Worm (Caenorhabditis elegans) whole organism, L2 larva: ENCODE results near the gene F01D5.5.

Experiments used
- C34F6.9 ChIP-seq: fragments of 150-350 bp; optimal IDR thresholded peaks from 2 replicates; lab custom pipeline; 2014; ENCODE audit warnings: missing biosample characterization, missing genetic modification characterization
- F13H6.1 ChIP-seq: sonication (generic microtip); optimal IDR thresholded peaks from 2 replicates; lab custom pipeline; 2016; ENCODE audit warnings: missing genetic modification characterization, missing compliant biosample characterization
- R02D3.7 ChIP-seq: fragments of 150-350 bp; optimal IDR thresholded peaks from 2 replicates; lab custom pipeline; 2014; ENCODE audit warnings: missing biosample characterization, missing genetic modification characterization
- alr-1 ChIP-seq: fragments of 150-350 bp; optimal IDR thresholded peaks from 2 replicates; lab custom pipeline; 2014; ENCODE audit warnings: missing biosample characterization, missing genetic modification characterization
- blmp-1 ChIP-seq: sonication (generic microtip); optimal IDR thresholded peaks from 2 replicates; lab custom pipeline; 2017; ENCODE audit warnings: missing genetic modification characterization, mild to moderate bottlenecking, missing compliant biosample characterization, antibody characterized with exemption, moderate library complexity; ENCODE audit not compliant: insufficient read depth
- ceh-16 ChIP-seq: fragments of 150-350 bp; optimal IDR thresholded peaks from 2 replicates; lab custom pipeline; 2014; ENCODE audit warnings: missing biosample characterization, missing genetic modification characterization
- crh-2 ChIP-seq: sonication (generic microtip); optimal IDR thresholded peaks from 2 replicates; lab custom pipeline; 2017; ENCODE audit warnings: missing biosample characterization, missing genetic modification characterization
- egl-27 ChIP-seq: sonication (generic microtip); optimal IDR thresholded peaks from 3 replicates; lab custom pipeline; 2017; ENCODE audit warnings: missing biosample characterization, missing genetic modification reagents, missing genetic modification characterization
- elt-1 ChIP-seq: fragments of 150-350 bp; optimal IDR thresholded peaks from 2 replicates; lab custom pipeline; 2014; ENCODE audit warnings: missing biosample characterization, missing genetic modification characterization
- elt-3 ChIP-seq: sonication (generic microtip); optimal IDR thresholded peaks from 2 replicates; lab custom pipeline; 2017; ENCODE audit warnings: missing biosample characterization, missing genetic modification characterization
- fos-1 ChIP-seq: fragments of 150-350 bp; optimal IDR thresholded peaks from 2 replicates; lab custom pipeline; 2014; ENCODE audit warnings: missing biosample characterization, missing genetic modification characterization
- gmeb-1 ChIP-seq: fragments of 150-350 bp; optimal IDR thresholded peaks from 2 replicates; lab custom pipeline; 2014; ENCODE audit warnings: missing biosample characterization, missing genetic modification characterization
- lin-11 ChIP-seq: fragments of 150-350 bp; sonication (generic microtip); optimal IDR thresholded peaks from 2 replicates; lab custom pipeline; 2014; ENCODE audit warnings: missing biosample characterization, missing genetic modification characterization, inconsistent platforms, mixed read lengths
- lin-13 ChIP-seq: fragments of 150-350 bp; optimal IDR thresholded peaks from 2 replicates; lab custom pipeline; 2014; ENCODE audit warnings: missing biosample characterization, missing genetic modification reagents, missing genetic modification characterization
- lsy-2 ChIP-seq, 2 experiments: fragments of 150-350 bp in 1 of 2; sonication (generic microtip) in 1 of 2; optimal IDR thresholded peaks; 2 replicates each; lab custom pipeline; 2014 to 2017; ENCODE audit warnings: missing biosample characterization in 2 of 2, missing genetic modification characterization in 2 of 2
- mab-5 ChIP-seq: fragments of 150-350 bp; optimal IDR thresholded peaks from 2 replicates; lab custom pipeline; 2014; ENCODE audit warnings: missing biosample characterization, missing genetic modification characterization
- mbf-1 ChIP-seq: sonication (generic microtip); optimal IDR thresholded peaks from 2 replicates; lab custom pipeline; 2017; ENCODE audit warnings: missing biosample characterization, missing genetic modification characterization
- nhr-10 ChIP-seq: sonication (generic microtip); optimal IDR thresholded peaks from 2 replicates; lab custom pipeline; 2017; ENCODE audit warnings: missing biosample characterization, missing genetic modification characterization
- nhr-11 ChIP-seq: fragments of 150-350 bp; optimal IDR thresholded peaks from 2 replicates; lab custom pipeline; 2014; ENCODE audit warnings: missing biosample characterization, missing genetic modification characterization
- nhr-12 ChIP-seq: fragments of 150-350 bp; optimal IDR thresholded peaks from 2 replicates; lab custom pipeline; 2014; ENCODE audit warnings: missing biosample characterization, missing genetic modification characterization
- nhr-129 ChIP-seq: fragments of 150-350 bp; optimal IDR thresholded peaks from 2 replicates; lab custom pipeline; 2014; ENCODE audit warnings: missing biosample characterization, missing genetic modification characterization
- nhr-23 ChIP-seq: fragments of 150-350 bp; optimal IDR thresholded peaks from 2 replicates; lab custom pipeline; 2014; ENCODE audit warnings: missing biosample characterization, missing genetic modification reagents, missing genetic modification characterization
- nhr-237 ChIP-seq: fragments of 150-350 bp; optimal IDR thresholded peaks from 2 replicates; lab custom pipeline; 2014; ENCODE audit warnings: missing biosample characterization, missing genetic modification characterization
- nhr-25 ChIP-seq: fragments of 150-350 bp; sonication (generic microtip); optimal IDR thresholded peaks from 3 replicates; lab custom pipeline; 2014; ENCODE audit warnings: missing biosample characterization, missing genetic modification characterization
- nhr-6 ChIP-seq: fragments of 150-350 bp; optimal IDR thresholded peaks from 2 replicates; lab custom pipeline; 2014; ENCODE audit warnings: missing biosample characterization, missing genetic modification characterization
- peb-1 ChIP-seq: fragments of 150-350 bp; optimal IDR thresholded peaks from 2 replicates; lab custom pipeline; 2014; ENCODE audit warnings: missing biosample characterization, missing genetic modification characterization
- sem-4 ChIP-seq: fragments of 150-350 bp; optimal IDR thresholded peaks from 2 replicates; lab custom pipeline; 2014; ENCODE audit warnings: missing biosample characterization, missing genetic modification reagents, missing genetic modification characterization
- skn-1 ChIP-seq: sonication (generic microtip); optimal IDR thresholded peaks from 2 replicates; lab custom pipeline; 2017; ENCODE audit warnings: missing biosample characterization, missing genetic modification characterization
- sma-3 ChIP-seq: sonication (generic microtip); optimal IDR thresholded peaks from 2 replicates; lab custom pipeline; 2016; ENCODE audit warnings: missing genetic modification reagents, missing genetic modification characterization, missing compliant biosample characterization
- sma-9 ChIP-seq, 2 experiments: fragments of 150-350 bp in 1 of 2; sonication (generic microtip) in 1 of 2; optimal IDR thresholded peaks; 2 replicates each; lab custom pipeline; 2014 to 2016; ENCODE audit warnings: missing genetic modification characterization in 2 of 2, mild to moderate bottlenecking in 1 of 2, missing biosample characterization in 1 of 2, missing compliant biosample characterization in 1 of 2, missing genetic modification reagents in 1 of 2, moderate library complexity in 1 of 2
- snpc-4 ChIP-seq: fragments of 150-350 bp; optimal IDR thresholded peaks from 2 replicates; lab custom pipeline; 2014; ENCODE audit warnings: missing biosample characterization, missing genetic modification characterization
- unc-55 ChIP-seq: fragments of 150-350 bp; sonication (generic microtip); optimal IDR thresholded peaks from 3 replicates; lab custom pipeline; 2014; ENCODE audit warnings: missing biosample characterization, missing genetic modification reagents, missing genetic modification characterization
- unc-62 ChIP-seq: fragments of 150-350 bp; optimal IDR thresholded peaks from 2 replicates; lab custom pipeline; 2014; ENCODE audit warnings: missing biosample characterization, missing genetic modification reagents, missing genetic modification characterization
- zag-1 ChIP-seq: fragments of 150-350 bp; optimal IDR thresholded peaks from 2 replicates; lab custom pipeline; 2014; ENCODE audit warnings: missing biosample characterization, missing genetic modification characterization
- ztf-1 ChIP-seq: fragments of 200-800 bp; sonication (Bioruptor generic); conservative IDR thresholded peaks from 2 replicates; pipeline ENCODE4 v1.3.6; 2022; ENCODE audit warnings: missing genetic modification characterization, missing compliant biosample characterization
- ztf-4 ChIP-seq: fragments of 150-350 bp; optimal IDR thresholded peaks from 2 replicates; lab custom pipeline; 2014; ENCODE audit warnings: missing biosample characterization, missing genetic modification characterization

Gene F01D5.5

DNA sequence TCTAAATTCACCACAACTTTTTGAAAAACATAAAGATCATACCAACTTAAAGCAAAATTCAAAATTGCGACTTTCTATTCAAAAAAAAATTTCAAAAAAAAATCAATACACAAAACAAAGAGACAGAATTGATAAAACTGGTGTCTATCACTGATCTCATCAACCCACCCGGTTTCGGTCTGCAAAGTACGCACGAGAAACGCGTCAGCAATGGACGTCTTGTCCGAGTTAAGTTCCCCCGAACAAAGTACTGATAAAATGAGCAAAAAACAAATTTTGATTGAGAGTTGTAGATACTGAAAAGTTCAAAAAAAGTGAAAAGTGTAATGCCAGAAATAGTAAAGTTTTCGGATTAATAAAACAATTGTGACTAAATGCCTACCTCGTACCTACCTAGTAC lies 43.7 kb downstream of the F01D5.5 start:
- TF ChIP-seq lsy-2 (tag; optimal IDR thresholded peaks at IDR 0.05; lab: Kevin White, UChicago), result peak in 1 of 2 experiments; percentile 11
- TF ChIP-seq sma-9 (GFP tag; optimal IDR thresholded peaks at IDR 0.05; lab: Kevin White, UChicago), result peak; percentile 10
- TF ChIP-seq sma-9 (tag; optimal IDR thresholded peaks at IDR 0.05; lab: Kevin White, UChicago), result no peak
- TF ChIP-seq nhr-12 (tag; lab: Kevin White, UChicago), result no peak

DNA sequence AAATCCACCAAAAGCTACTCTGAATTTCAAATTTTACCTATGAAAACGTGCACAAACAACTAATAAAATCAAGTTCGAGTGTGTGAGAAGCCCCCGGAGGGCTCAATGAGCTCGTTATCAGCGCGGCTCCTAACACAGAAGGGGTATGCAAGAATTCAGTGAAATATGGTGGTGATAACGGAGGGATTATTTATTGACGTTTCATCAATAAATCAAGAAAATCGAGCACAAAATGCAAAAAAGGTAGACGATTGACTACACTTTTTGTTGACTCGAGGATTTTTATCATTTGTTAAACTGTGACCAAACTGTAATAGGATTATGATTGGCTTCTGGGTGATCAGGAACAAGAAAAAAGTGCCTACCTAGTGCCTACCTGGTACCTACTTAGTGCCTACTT lies 44.7 kb downstream of the F01D5.5 start, which contains the start of gene zip-3:
Gene zip-3 (minus strand): TSS at position 21 of the 400 bp plus-strand sequence.
- TF ChIP-seq alr-1 (no peak), sma-9 (GFP tag; optimal IDR thresholded peaks at IDR 0.05; lab: Kevin White, UChicago) (peak; percentile 64), sma-9 (tag; optimal IDR thresholded peaks at IDR 0.05; lab: Kevin White, UChicago) (no peak), gmeb-1 (tag; lab: Kevin White, UChicago) (peak; percentile 3)
- TF ChIP-seq, all 48 proteins: peak for 2

DNA sequence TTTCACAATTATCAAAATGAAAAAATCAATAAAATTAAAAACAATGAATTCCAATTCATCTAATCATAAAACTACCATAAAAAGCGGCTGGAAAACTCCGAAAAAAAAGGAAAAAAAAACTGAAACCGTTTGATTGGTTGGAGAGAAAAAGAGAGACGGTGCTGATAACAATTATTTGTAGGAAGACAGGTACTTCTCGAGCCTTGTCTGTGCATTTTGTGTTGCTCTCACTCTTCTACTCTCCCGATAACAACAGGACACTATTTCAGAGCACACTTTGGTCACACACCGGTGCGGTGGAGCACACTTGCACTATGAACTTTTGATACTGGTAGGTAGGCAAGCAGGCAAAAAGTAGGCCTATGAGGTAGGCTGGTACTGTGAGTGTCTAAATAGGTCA lies 45.6 kb downstream of the F01D5.5 start:
- TF ChIP-seq lsy-2 (tag; optimal IDR thresholded peaks at IDR 0.05; lab: Kevin White, UChicago), result no peak
- peak; percentile 20 for TF ChIP-seq sma-9 (GFP tag; optimal IDR thresholded peaks at IDR 0.05; lab: Kevin White, UChicago)
- no peak for TF ChIP-seq sma-9 (tag; optimal IDR thresholded peaks at IDR 0.05; lab: Kevin White, UChicago)
- TF ChIP-seq gmeb-1 (tag; lab: Kevin White, UChicago), result peak; percentile 38
- peak; percentile 59 for TF ChIP-seq fos-1 (tag; lab: Kevin White, UChicago)
- TF ChIP-seq sma-3 (GFP tag; lab: Kevin White, UChicago), result no peak
- peak; percentile 8 for TF ChIP-seq nhr-129 (tag; lab: Kevin White, UChicago)
- peak; percentile 29 for TF ChIP-seq crh-2

DNA sequence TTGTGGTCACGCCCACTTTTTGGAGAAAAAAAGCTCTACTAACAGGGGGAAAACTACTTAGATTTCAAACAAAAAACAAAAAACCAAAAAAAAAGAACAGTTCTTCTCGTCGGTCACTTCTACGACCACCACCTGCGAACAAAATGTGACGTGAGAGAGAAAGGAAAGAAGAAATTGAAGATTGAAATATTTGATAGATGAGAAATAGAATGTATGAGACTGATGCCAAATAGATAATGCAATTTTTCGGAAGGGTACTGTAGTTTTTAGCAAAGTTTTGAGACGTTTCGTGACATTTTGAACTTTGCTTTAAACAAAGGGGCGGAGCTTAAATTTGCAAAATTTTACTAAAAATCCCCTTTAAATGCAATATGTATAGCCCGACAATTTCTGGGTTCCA lies 47.1 kb downstream of the F01D5.5 start:
- TF ChIP-seq sem-4, result no peak
- TF ChIP-seq nhr-237 (tag; lab: Kevin White, UChicago), result no peak
- no peak for TF ChIP-seq lin-11 (tag; lab: Kevin White, UChicago)
- peak; percentile 55 for TF ChIP-seq fos-1 (tag; lab: Kevin White, UChicago)
- no peak for TF ChIP-seq R02D3.7 (tag; lab: Kevin White, UChicago)
- peak; percentile 1 for TF ChIP-seq blmp-1
- TF ChIP-seq zag-1, result no peak
- TF ChIP-seq peb-1, result no peak
- peak in 1 of 2 experiments; percentile 57 for TF ChIP-seq lsy-2 (tag; optimal IDR thresholded peaks at IDR 0.05; lab: Kevin White, UChicago)
- peak; percentile 3 for TF ChIP-seq sma-9 (GFP tag; optimal IDR thresholded peaks at IDR 0.05; lab: Kevin White, UChicago)
- TF ChIP-seq sma-9 (tag; optimal IDR thresholded peaks at IDR 0.05; lab: Kevin White, UChicago), result no peak
- no peak for TF ChIP-seq elt-3 (tag; lab: Kevin White, UChicago)
- TF ChIP-seq mab-5 (tag; lab: Kevin White, UChicago), result no peak
- TF ChIP-seq egl-27 (tag; lab: Kevin White, UChicago), result no peak
- no peak for TF ChIP-seq ceh-16 (tag; lab: Kevin White, UChicago)
- TF ChIP-seq F13H6.1 (tag; lab: Kevin White, UChicago), result no peak
- TF ChIP-seq, all 48 proteins: peak for 4

DNA sequence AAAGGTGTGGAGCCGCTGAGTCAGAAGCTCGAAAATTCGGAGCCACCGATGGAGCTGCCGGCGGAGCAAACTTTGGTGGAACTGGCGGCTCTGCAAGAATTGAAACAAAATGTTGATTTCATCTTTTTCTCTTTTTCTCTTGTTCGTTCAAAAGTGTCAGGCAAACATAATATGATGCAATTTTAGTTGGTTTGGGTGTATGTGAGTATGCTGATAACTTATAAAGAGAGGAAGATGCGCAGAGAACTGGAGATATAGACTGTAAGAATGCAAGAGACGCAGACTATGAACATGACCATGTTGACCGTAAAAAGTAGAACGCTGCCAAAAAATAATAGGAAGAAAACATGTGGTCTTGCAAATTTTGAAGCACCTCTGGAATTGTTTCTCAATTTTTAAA lies 48.0 kb downstream of the F01D5.5 start:
- TF ChIP-seq snpc-4 (tag; lab: Kevin White, UChicago) (no peak), F13H6.1 (tag; lab: Kevin White, UChicago) (peak; percentile 29), nhr-23 (tag; lab: Kevin White, UChicago) (no peak), gmeb-1 (tag; lab: Kevin White, UChicago) (peak; percentile 48), unc-55 (GFP tag; lab: Kevin White, UChicago) (no peak), crh-2 (peak; percentile 79), nhr-25 (tag; lab: Kevin White, UChicago) (peak; percentile 54), C34F6.9 (peak; percentile 27), sma-3 (GFP tag; lab: Kevin White, UChicago) (peak; percentile 62), lsy-2 (tag; optimal IDR thresholded peaks at IDR 0.05; lab: Kevin White, UChicago) (peak in 1 of 2 experiments; percentile 57), blmp-1 (no peak), nhr-11 (tag; lab: Kevin White, UChicago) (no peak), R02D3.7 (tag; lab: Kevin White, UChicago) (no peak), fos-1 (tag; lab: Kevin White, UChicago) (peak; percentile 78), sma-9 (GFP tag; optimal IDR thresholded peaks at IDR 0.05; lab: Kevin White, UChicago) (peak; percentile 74), sma-9 (tag; optimal IDR thresholded peaks at IDR 0.05; lab: Kevin White, UChicago) (no peak), nhr-129 (tag; lab: Kevin White, UChicago) (peak; percentile 100), lin-11 (tag; lab: Kevin White, UChicago) (no peak)
- TF ChIP-seq, all 48 proteins: peak for 10

DNA sequence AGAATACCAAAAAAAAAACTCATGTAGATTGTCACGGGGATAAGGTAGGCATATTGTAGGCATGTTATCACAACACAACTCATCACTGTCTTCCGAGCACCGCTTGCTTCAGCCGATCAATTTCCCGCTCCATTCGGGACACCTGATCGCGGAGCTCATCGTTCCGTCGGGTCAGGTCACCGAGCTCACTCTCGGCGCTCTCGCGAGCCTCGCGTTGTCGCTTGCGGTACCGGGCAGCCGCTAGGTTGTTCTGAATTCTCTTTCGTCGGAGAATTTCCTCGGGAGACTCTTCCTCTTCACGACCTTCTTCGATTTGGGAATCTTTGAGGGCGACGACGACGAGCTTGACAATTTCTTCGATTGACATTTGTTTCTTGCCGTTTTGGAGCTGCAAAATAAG lies 50.1 kb downstream of the F01D5.5 start:
- TF ChIP-seq nhr-6 (tag; lab: Kevin White, UChicago) (no peak), mbf-1 (tag; lab: Kevin White, UChicago) (no peak), elt-1 (no peak), unc-55 (GFP tag; lab: Kevin White, UChicago) (no peak), zag-1 (no peak), unc-62 (no peak), ztf-1 (GFP tag; lab: Robert Waterston, UW) (no peak), lin-11 (tag; lab: Kevin White, UChicago) (no peak), skn-1 (tag; lab: Kevin White, UChicago) (no peak), nhr-10 (tag; lab: Kevin White, UChicago) (no peak), R02D3.7 (tag; lab: Kevin White, UChicago) (no peak), lin-13 (GFP tag; lab: Kevin White, UChicago) (no peak), ztf-4 (tag; lab: Kevin White, UChicago) (no peak), C34F6.9 (no peak), ceh-16 (tag; lab: Kevin White, UChicago) (no peak), sma-3 (GFP tag; lab: Kevin White, UChicago) (no peak)
- TF ChIP-seq, all 48 proteins: peak for 0
